Fruit fly (Drosophila melanogaster): ENCODE data around the gene Fit1.

Gene Fit1

DNA sequence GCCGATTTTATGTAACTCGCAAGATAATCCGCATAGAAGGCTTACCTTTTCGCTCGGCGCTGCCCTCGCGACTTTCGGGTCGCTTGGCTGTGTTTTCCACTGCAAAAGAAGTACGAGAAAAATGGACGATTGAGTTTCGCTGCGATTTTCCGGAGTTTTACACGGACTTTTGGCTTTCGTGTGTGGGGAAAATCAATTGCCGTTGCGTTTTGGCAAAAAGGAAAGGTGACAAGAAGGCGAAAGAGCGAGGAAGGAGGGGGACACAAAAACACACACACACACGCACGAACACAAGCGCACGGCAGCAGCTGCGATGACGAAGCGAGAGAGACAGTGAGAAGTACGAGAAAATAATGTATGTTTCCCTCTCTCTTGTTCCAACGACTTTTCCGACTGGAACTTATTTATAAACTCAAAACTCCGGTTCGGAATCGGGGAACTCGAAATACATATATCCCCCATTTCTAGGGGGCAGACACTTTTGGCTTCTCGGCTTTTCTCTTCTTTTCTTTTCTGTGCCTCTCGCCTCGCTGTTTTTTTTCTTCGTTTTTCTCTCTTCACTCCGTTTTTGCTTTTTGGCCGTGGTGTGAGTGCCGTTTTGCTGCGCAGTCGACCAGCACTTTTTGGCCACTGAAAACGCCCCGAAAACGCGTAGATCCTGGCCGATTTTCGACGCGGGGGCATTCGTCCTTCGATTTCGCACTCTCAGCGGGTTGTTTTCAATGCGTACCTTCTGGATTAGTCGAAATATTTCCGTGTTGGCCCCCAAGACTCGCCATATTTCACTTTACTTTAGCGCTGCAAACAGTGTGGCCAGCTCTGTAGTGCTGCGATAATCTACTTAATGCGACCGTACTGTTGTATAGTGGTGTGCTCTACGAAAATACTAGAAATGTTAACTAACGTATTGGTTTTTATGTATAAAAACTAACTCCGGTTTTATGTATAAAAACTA is 30.6 kb downstream of the Fit1 start, which contains the start of gene ens (continued):
- TF ChIP-seq Lim3 (GFP tag; IDR thresholded peaks at IDR 0.05) (no peak), crp (GFP tag; optimal IDR thresholded peaks at IDR 0.05) (peak in 1 of 2 experiments; percentile 14), CG17612 (GFP tag; IDR thresholded peaks at IDR 0.05) (no peak), CG17912 (GFP tag; optimal IDR thresholded peaks at IDR 0.05) (peak; percentile 36), sqz (GFP tag; optimal IDR thresholded peaks at IDR 0.05) (peak; percentile 79), NC2α (GFP tag; optimal IDR thresholded peaks at IDR 0.05) (no peak), unc-4 (GFP tag; IDR thresholded peaks at IDR 0.05; ENCODE audit: partially characterized antibody) (0 out of 2 replicates have a peak, but pooled peaks have one; percentile 13), sc (optimal IDR thresholded peaks at IDR 0.05) (no peak), sc (GFP tag; optimal IDR thresholded peaks at IDR 0.05) (no peak), ewg (GFP tag; optimal IDR thresholded peaks at IDR 0.05) (peak; percentile 15), BtbVII (GFP tag; optimal IDR thresholded peaks at IDR 0.05) (peak; percentile 21), Sry-β (GFP tag; optimal IDR thresholded peaks at IDR 0.05) (no peak), onecut (GFP tag; IDR thresholded peaks at IDR 0.05) (peak; percentile 54), ci (GFP tag; IDR thresholded peaks at IDR 0.05) (no peak), CG33213 (GFP tag; optimal IDR thresholded peaks at IDR 0.05) (peak; percentile 7), Chrac-16 (GFP tag; optimal IDR thresholded peaks at IDR 0.05) (no peak), CG14710 (tag; optimal IDR thresholded peaks at IDR 0.05) (peak; percentile 26), salm (tag; optimal IDR thresholded peaks at IDR 0.05) (peak; percentile 24), Drgx (GFP tag; IDR thresholded peaks at IDR 0.05) (0 out of 2 replicates have a peak, but pooled peaks have one; percentile 28), cg (GFP tag; optimal IDR thresholded peaks at IDR 0.05) (peak; percentile 88), Ets97D (GFP tag; optimal IDR thresholded peaks at IDR 0.05) (peak; percentile 28), CG18619 (GFP tag; optimal IDR thresholded peaks at IDR 0.05) (no peak), CG17829 (tag; optimal IDR thresholded peaks at IDR 0.05) (peak; percentile 3), chm (GFP tag; IDR thresholded peaks at IDR 0.05) (peak; percentile 10; the same call in 1 of the 2 replicates), Taf1 (GFP tag; IDR thresholded peaks at IDR 0.05) (no peak), wek (GFP tag; optimal IDR thresholded peaks at IDR 0.05) (no peak), sens (GFP tag) (peak; percentile 82), knrl (GFP tag; IDR thresholded peaks at IDR 0.05; ENCODE audit: partially characterized antibody) (0 out of 3 replicates have a peak, but pooled peaks have one; percentile 25), CG11247 (GFP tag; IDR thresholded peaks at IDR 0.05) (no peak), Aef1 (GFP tag; IDR thresholded peaks at IDR 0.05) (no peak), Trl (optimal IDR thresholded peaks at IDR 0.05) (peak; percentile 69 to 93), Trl (GFP tag; optimal IDR thresholded peaks at IDR 0.05) (no peak), CG2116 (GFP tag; optimal IDR thresholded peaks at IDR 0.05) (no peak), vnd (GFP tag; IDR thresholded peaks at IDR 0.05; ENCODE audit: partially characterized antibody) (no peak), CG3995 (GFP tag; optimal IDR thresholded peaks at IDR 0.05) (no peak), CG8924 (tag; optimal IDR thresholded peaks at IDR 0.05) (no peak), Fer3 (tag; optimal IDR thresholded peaks at IDR 0.05) (no peak), dm (GFP tag; optimal IDR thresholded peaks at IDR 0.05) (peak; percentile 34), Neu2 (GFP tag; optimal IDR thresholded peaks at IDR 0.05; ENCODE audit: borderline replicate concordance) (no peak), CG6791 (GFP tag; IDR thresholded peaks at IDR 0.05; ENCODE audit: partially characterized antibody) (no peak), CG12219 (GFP tag; optimal IDR thresholded peaks at IDR 0.05) (no peak), grau (tag; optimal IDR thresholded peaks at IDR 0.05) (peak; percentile 5), hth (optimal IDR thresholded peaks at IDR 0.05) (no peak), CG3163 (GFP tag; optimal IDR thresholded peaks at IDR 0.05) (peak; percentile 46), crol (GFP tag; IDR thresholded peaks at IDR 0.05) (peak; percentile 77), Vsx1 (GFP tag; optimal IDR thresholded peaks at IDR 0.05) (no peak), psq (GFP tag; optimal IDR thresholded peaks at IDR 0.05) (peak; percentile 71), CG9437 (GFP tag; optimal IDR thresholded peaks at IDR 0.05) (no peak), CG34376 (GFP tag; optimal IDR thresholded peaks at IDR 0.05) (peak; percentile 21)
